Fruit fly (Drosophila melanogaster): ENCODE data around the gene CG14434.

The CG14434 gene

dm6 chrX:6865039-6865438 is 2.0 kb downstream of the CG14434 start:
- peak; percentile 30 for TF ChIP-seq gcm (GFP tag; optimal IDR thresholded peaks at IDR 0.05)
- TF ChIP-seq CTCF (GFP tag; optimal IDR thresholded peaks at IDR 0.05): no peak
- TF ChIP-seq Adf1 (GFP tag; IDR thresholded peaks at IDR 0.05): no peak
- TF ChIP-seq CG32772 (GFP tag; IDR thresholded peaks at IDR 0.05): 0 out of 2 replicates have a peak, but pooled peaks have one; percentile 9
- TF ChIP-seq CG10979 (tag; optimal IDR thresholded peaks at IDR 0.05): no peak
- peak; percentile 41 for TF ChIP-seq Ets65A (GFP tag)
- peak in 1 of 2 experiments; percentile 66 for TF ChIP-seq Hr78 (GFP tag; optimal IDR thresholded peaks at IDR 0.05)
- no peak for TF ChIP-seq Sin3A (optimal IDR thresholded peaks at IDR 0.05)
- no peak for TF ChIP-seq CG4730 (GFP tag; IDR thresholded peaks at IDR 0.05)
- no peak for TF ChIP-seq Rx (GFP tag; IDR thresholded peaks at IDR 0.05)
- TF ChIP-seq CG1602 (GFP tag; optimal IDR thresholded peaks at IDR 0.05): no peak
- TF ChIP-seq Pdp1 (GFP tag; optimal IDR thresholded peaks at IDR 0.05): no peak
- TF ChIP-seq Ets97D (GFP tag; optimal IDR thresholded peaks at IDR 0.05): no peak
- no peak for TF ChIP-seq Hsf (GFP tag; optimal IDR thresholded peaks at IDR 0.05)
- no peak for TF ChIP-seq CG12219 (GFP tag; optimal IDR thresholded peaks at IDR 0.05)
- no peak for TF ChIP-seq CG42726 (GFP tag; IDR thresholded peaks at IDR 0.05; ENCODE audit: partially characterized antibody)
- no peak for TF ChIP-seq gsb (GFP tag; IDR thresholded peaks at IDR 0.05)
- 0 out of 3 replicates have a peak, but pooled peaks have one; percentile 44 for TF ChIP-seq sr (GFP tag; IDR thresholded peaks at IDR 0.05)
- TF ChIP-seq Ravus (GFP tag; IDR thresholded peaks at IDR 0.05): no peak
- TF ChIP-seq CG18476 (GFP tag; optimal IDR thresholded peaks at IDR 0.05): no peak
- peak; percentile 80 for TF ChIP-seq crol (GFP tag; IDR thresholded peaks at IDR 0.05)
- TF ChIP-seq CG13775 (GFP tag; optimal IDR thresholded peaks at IDR 0.05): no peak
- TF ChIP-seq D19A (tag; optimal IDR thresholded peaks at IDR 0.05): peak; percentile 52
- TF ChIP-seq Six4 (GFP tag; optimal IDR thresholded peaks at IDR 0.05): no peak
- no peak for TF ChIP-seq Atf6 (GFP tag; IDR thresholded peaks at IDR 0.05)
- no peak for TF ChIP-seq fu2 (GFP tag; optimal IDR thresholded peaks at IDR 0.05)

- TF ChIP-seq E2f2 (GFP tag; IDR thresholded peaks at IDR 0.05) (peak; percentile 57; the same call in 1 of the 2 replicates), dpn (GFP tag; optimal IDR thresholded peaks at IDR 0.05) (peak; percentile 94), Bdp1 (GFP tag; optimal IDR thresholded peaks at IDR 0.05) (peak; percentile 83), CG2120 (GFP tag; optimal IDR thresholded peaks at IDR 0.05) (peak; percentile 97), CG11398 (GFP tag; optimal IDR thresholded peaks at IDR 0.05) (peak; percentile 85), CG12744 (GFP tag; optimal IDR thresholded peaks at IDR 0.05) (peak; percentile 90), CG34224 (GFP tag; IDR thresholded peaks at IDR 0.05; ENCODE audit: partially characterized antibody) (no peak), Gug (GFP tag; IDR thresholded peaks at IDR 0.05) (peak; percentile 86), CG5953 (GFP tag; IDR thresholded peaks at IDR 0.05) (peak; percentile 70), twi (tag; optimal IDR thresholded peaks at IDR 0.05) (peak; percentile 91), mirr (GFP tag; optimal IDR thresholded peaks at IDR 0.05) (peak; percentile 82), nerfin-2 (GFP tag; IDR thresholded peaks at IDR 0.05; ENCODE audit: partially characterized antibody) (no peak), CG31441 (GFP tag; IDR thresholded peaks at IDR 0.05) (peak; percentile 99), prd (optimal IDR thresholded peaks at IDR 0.05) (no peak), prd (GFP tag; IDR thresholded peaks at IDR 0.05) (peak; percentile 88), insv (GFP tag; optimal IDR thresholded peaks at IDR 0.05) (peak in 1 of 2 experiments; percentile 67), CG31388 (GFP tag; optimal IDR thresholded peaks at IDR 0.05) (peak; percentile 85), tin (GFP tag; optimal IDR thresholded peaks at IDR 0.05) (peak; percentile 90), her (GFP tag; optimal IDR thresholded peaks at IDR 0.05) (peak; percentile 86), schlank (tag; optimal IDR thresholded peaks at IDR 0.05) (peak; percentile 91), Ets97D (GFP tag; optimal IDR thresholded peaks at IDR 0.05) (peak; percentile 64), lov (optimal IDR thresholded peaks at IDR 0.05) (no peak), lov (GFP tag; IDR thresholded peaks at IDR 0.05) (0 out of 3 replicates have a peak, but pooled peaks have one; percentile 66), CG4707 (GFP tag; optimal IDR thresholded peaks at IDR 0.05) (peak; percentile 88), yki (optimal IDR thresholded peaks at IDR 0.05) (no peak), eyg (GFP tag; optimal IDR thresholded peaks at IDR 0.05) (peak; percentile 87), grn (GFP tag; optimal IDR thresholded peaks at IDR 0.05) (peak; percentile 28), Opbp (GFP tag; IDR thresholded peaks at IDR 0.05; ENCODE audit: partially characterized antibody) (no peak)
These were observed 3.6 kb downstream of the CG14434 start, which contains the start of gene CG43736 for dm6 chrX:6863289-6863938. Gene CG43736, plus strand, starts transcription at chrX:6863888.
